Fruit fly (Drosophila melanogaster) whole organism, embryonic: Measurements from ENCODE around the gene H.

Source experiments
- ATbp ChIP-seq: fragments of 200-800 bp; sonication (Bioruptor generic); optimal IDR thresholded peaks from 2 replicates; lab custom pipeline; 2017; ENCODE audit warnings: missing biosample characterization, mild to moderate bottlenecking, missing genetic modification characterization, missing genetic modification reagents
- Awh ChIP-seq: fragments of 200-800 bp; sonication (Bioruptor generic); IDR thresholded peaks from 2 replicates; pipeline ENCODE4, ENCODE4 v1.3.6; 2022; ENCODE audit warnings: missing biosample characterization, missing genetic modification characterization
- C15 ChIP-seq: fragments of 200-800 bp; sonication (Bioruptor generic); IDR thresholded peaks from 3 replicates; pipeline ENCODE4 v1.3.6; 2022; ENCODE audit warnings: missing biosample characterization, missing genetic modification characterization
- CG10274 ChIP-seq: fragments of 200-800 bp; sonication (Bioruptor generic); optimal IDR thresholded peaks from 3 replicates; lab custom pipeline; 2017; ENCODE audit warnings: missing biosample characterization, mild to moderate bottlenecking, missing genetic modification characterization
- CG10462 ChIP-seq: fragments of 200-800 bp; sonication (Bioruptor generic); optimal IDR thresholded peaks from 2 replicates; lab custom pipeline; 2016; ENCODE audit warnings: missing biosample characterization, missing genetic modification characterization
- CG11093 ChIP-seq: fragments of 200-800 bp; sonication (Bioruptor generic); IDR thresholded peaks from 3 replicates; pipeline ENCODE4 v1.3.6; 2022; ENCODE audit warnings: missing biosample characterization, missing genetic modification characterization
- CG13296 ChIP-seq: fragments of 200-800 bp; sonication (Bioruptor generic); optimal IDR thresholded peaks from 3 replicates; lab custom pipeline; 2018; ENCODE audit warnings: missing biosample characterization, mild to moderate bottlenecking, missing genetic modification characterization
- CG14014 ChIP-seq: fragments of 200-800 bp; sonication (Bioruptor generic); IDR thresholded peaks from 2 replicates; pipeline ENCODE4 v1.3.6; 2022; ENCODE audit warnings: missing biosample characterization, missing genetic modification characterization
- CG15514 ChIP-seq: fragments of 200-800 bp; sonication (Bioruptor generic); optimal IDR thresholded peaks from 3 replicates; lab custom pipeline; 2017; ENCODE audit warnings: missing biosample characterization, missing genetic modification characterization, mild to moderate bottlenecking, moderate library complexity, missing genetic modification reagents
- CG17359 ChIP-seq: fragments of 200-800 bp; sonication (Bioruptor generic); optimal IDR thresholded peaks from 3 replicates; lab custom pipeline; 2018; ENCODE audit warnings: missing biosample characterization, mild to moderate bottlenecking, missing genetic modification characterization, moderate library complexity
- CG17912 ChIP-seq: fragments of 200-800 bp; sonication (Bioruptor generic); optimal IDR thresholded peaks from 2 replicates; lab custom pipeline; 2018; ENCODE audit warnings: missing biosample characterization, mild to moderate bottlenecking, missing genetic modification characterization
- CG18476 ChIP-seq: fragments of 200-800 bp; sonication (Bioruptor generic); optimal IDR thresholded peaks from 2 replicates; lab custom pipeline; 2016; ENCODE audit warnings: missing biosample characterization, mild to moderate bottlenecking, missing genetic modification characterization
- CG2116 ChIP-seq: fragments of 200-800 bp; sonication (Bioruptor generic); optimal IDR thresholded peaks from 3 replicates; lab custom pipeline; 2018; ENCODE audit warnings: missing biosample characterization, mild to moderate bottlenecking, missing genetic modification characterization
- CG31441 ChIP-seq: fragments of 200-800 bp; sonication (Bioruptor generic); IDR thresholded peaks from 2 replicates; pipeline ENCODE4 v1.3.6; 2022; ENCODE audit warnings: missing biosample characterization, missing genetic modification characterization
- CG3838 ChIP-seq: fragments of 200-800 bp; sonication (Bioruptor generic); optimal IDR thresholded peaks from 3 replicates; lab custom pipeline; 2016; ENCODE audit warnings: missing biosample characterization, missing genetic modification characterization
- CG3847 ChIP-seq: fragments of 200-800 bp; sonication (Bioruptor generic); IDR thresholded peaks from 2 replicates; pipeline ENCODE4 v1.3.6; 2022; ENCODE audit warnings: missing biosample characterization, missing genetic modification characterization
- CG4617 ChIP-seq: fragments of 200-800 bp; sonication (Bioruptor generic); optimal IDR thresholded peaks from 3 replicates; lab custom pipeline; 2016; ENCODE audit warnings: missing biosample characterization, missing genetic modification characterization, borderline replicate concordance
- CG6175 ChIP-seq: fragments of 200-800 bp; sonication (Bioruptor generic); IDR thresholded peaks from 3 replicates; pipeline ENCODE4 v1.3.6; 2022; ENCODE audit warnings: missing biosample characterization, missing genetic modification characterization
- CG6791 ChIP-seq: fragments of 200-800 bp; sonication (Bioruptor generic); IDR thresholded peaks from 3 replicates; pipeline ENCODE4 v1.3.6; 2022; ENCODE audit warnings: missing biosample characterization, missing genetic modification characterization; ENCODE audit not compliant: partially characterized antibody
- CG9817 ChIP-seq: fragments of 200-800 bp; sonication (Bioruptor generic); optimal IDR thresholded peaks from 2 replicates; lab custom pipeline; 2018; ENCODE audit warnings: missing biosample characterization, mild to moderate bottlenecking, missing genetic modification characterization, moderate library complexity
- CkIIα-i1 ChIP-seq: fragments of 200-800 bp; sonication (Bioruptor generic); IDR thresholded peaks from 2 replicates; pipeline ENCODE4 v1.3.6; 2022; ENCODE audit warnings: missing biosample characterization, missing genetic modification characterization
- Deaf1 ChIP-seq: fragments of 200-800 bp; optimal IDR thresholded peaks from 3 replicates; lab custom pipeline; 2019; ENCODE audit warnings: missing biosample characterization, mild to moderate bottlenecking, missing genetic modification characterization, moderate library complexity
- Doc2 ChIP-seq: fragments of 200-800 bp; sonication (Bioruptor generic); IDR thresholded peaks from 2 replicates; pipeline ENCODE4 v1.3.6; 2022; ENCODE audit warnings: missing biosample characterization, missing genetic modification characterization
- E2f1 ChIP-seq: fragments of 200-800 bp; sonication (Bioruptor generic); IDR thresholded peaks from 2 replicates; pipeline ENCODE4 v1.3.6; 2022; ENCODE audit warnings: missing biosample characterization, missing genetic modification characterization
- HLH4C ChIP-seq: fragments of 200-800 bp; sonication (Bioruptor generic); IDR thresholded peaks from 3 replicates; pipeline ENCODE4 v1.3.6; 2022; ENCODE audit warnings: missing biosample characterization, missing genetic modification characterization; ENCODE audit not compliant: partially characterized antibody
- Hmr ChIP-seq: fragments of 200-800 bp; sonication (Bioruptor generic); optimal IDR thresholded peaks from 3 replicates; lab custom pipeline; 2017; ENCODE audit warnings: mild to moderate bottlenecking, missing biosample characterization, missing genetic modification reagents, missing genetic modification characterization
- Nf-YB ChIP-seq: fragments of 200-800 bp; sonication (Bioruptor generic); optimal IDR thresholded peaks from 3 replicates; lab custom pipeline; 2019; ENCODE audit warnings: missing biosample characterization, mild to moderate bottlenecking, missing genetic modification characterization, moderate library complexity
- Xbp1 ChIP-seq: fragments of 200-800 bp; sonication (Bioruptor generic); optimal IDR thresholded peaks from 3 replicates; lab custom pipeline; 2016; ENCODE audit warnings: missing biosample characterization, mild to moderate bottlenecking, missing genetic modification characterization
- amos ChIP-seq: fragments of 200-800 bp; sonication (Bioruptor generic); IDR thresholded peaks from 2 replicates; pipeline ENCODE4 v1.3.6; 2022; ENCODE audit warnings: missing biosample characterization, missing genetic modification characterization; ENCODE audit not compliant: partially characterized antibody
- bigmax ChIP-seq: fragments of 200-800 bp; sonication (Bioruptor generic); optimal IDR thresholded peaks from 2 replicates; lab custom pipeline; 2018; ENCODE audit warnings: missing biosample characterization, mild to moderate bottlenecking, missing genetic modification characterization
- cad ChIP-seq: fragments of >200 bp; optimal IDR thresholded peaks from 2 replicates; lab custom pipeline; 2017; ENCODE audit warnings: missing biosample characterization, missing genetic modification characterization
- crp ChIP-seq, 2 experiments: fragments of 200-800 bp; sonication (Bioruptor generic); optimal IDR thresholded peaks; 2 replicates in 1 of 2; 3 replicates in 1 of 2; lab custom pipeline; 2017; ENCODE audit warnings: missing biosample characterization in 2 of 2, missing genetic modification characterization in 2 of 2, mild to moderate bottlenecking in 1 of 2, moderate library complexity in 1 of 2
- fd3F ChIP-seq: fragments of 200-800 bp; sonication (Bioruptor generic); optimal IDR thresholded peaks from 2 replicates; lab custom pipeline; 2018; ENCODE audit warnings: missing biosample characterization, mild to moderate bottlenecking, missing genetic modification characterization, moderate library complexity
- grau ChIP-seq: fragments of 200-800 bp; optimal IDR thresholded peaks from 3 replicates; lab custom pipeline; 2019; ENCODE audit warnings: missing biosample characterization, mild to moderate bottlenecking, missing genetic modification characterization, moderate library complexity
- hkb ChIP-seq, 2 experiments: fragments of 200-800 bp in 1 of 2; fragments of >200 bp in 1 of 2; sonication (Bioruptor generic) in 1 of 2; IDR thresholded peaks in 1 of 2; optimal IDR thresholded peaks in 1 of 2; 2 replicates each; pipeline versions ENCODE4 v1.3.6 to Lab custom; 2017 to 2022; ENCODE audit warnings: missing biosample characterization in 1 of 2, missing genetic modification characterization in 1 of 2
- insv ChIP-seq, 2 experiments: fragments of 200-800 bp; sonication (Bioruptor generic); optimal IDR thresholded peaks; 3 replicates each; lab custom pipeline; 2016 to 2018; ENCODE audit warnings: missing biosample characterization in 2 of 2, missing genetic modification characterization in 2 of 2
- lilli ChIP-seq: fragments of 200-800 bp; sonication (Bioruptor generic); optimal IDR thresholded peaks from 3 replicates; lab custom pipeline; 2016; ENCODE audit warnings: missing biosample characterization, missing genetic modification characterization
- lov ChIP-seq, 2 experiments: fragments of 200-800 bp in 1 of 2; fragments of >200 bp in 1 of 2; sonication (Bioruptor generic) in 1 of 2; IDR thresholded peaks in 1 of 2; optimal IDR thresholded peaks in 1 of 2; 2 replicates in 1 of 2; 3 replicates in 1 of 2; pipeline versions ENCODE4 v1.3.6 to Lab custom; 2017 to 2022; ENCODE audit warnings: missing biosample characterization in 1 of 2, missing genetic modification characterization in 1 of 2
- nom ChIP-seq: fragments of 200-800 bp; sonication (Bioruptor generic); optimal IDR thresholded peaks from 2 replicates; lab custom pipeline; 2017; ENCODE audit warnings: missing biosample characterization, missing genetic modification characterization, mild to moderate bottlenecking, moderate library complexity, missing genetic modification reagents
- p53 ChIP-seq: fragments of 200-800 bp; sonication (Bioruptor generic); optimal IDR thresholded peaks from 2 replicates; lab custom pipeline; 2016; ENCODE audit warnings: missing biosample characterization, missing genetic modification characterization
- pb ChIP-seq: fragments of 200-800 bp; sonication (Bioruptor generic); optimal IDR thresholded peaks from 3 replicates; lab custom pipeline; 2016; ENCODE audit warnings: missing biosample characterization, missing genetic modification characterization
- peb ChIP-seq: fragments of 200-800 bp; sonication (Bioruptor generic); IDR thresholded peaks from 2 replicates; pipeline ENCODE4 v1.3.6; 2022; ENCODE audit warnings: missing biosample characterization, missing genetic modification characterization
- ro ChIP-seq: fragments of 200-800 bp; sonication (Bioruptor generic); IDR thresholded peaks from 2 replicates; pipeline ENCODE4 v1.3.6; 2022; ENCODE audit warnings: missing biosample characterization, missing genetic modification characterization
- seq ChIP-seq: fragments of 200-800 bp; sonication (Bioruptor generic); IDR thresholded peaks from 2 replicates; pipeline ENCODE4 v1.3.6; 2022; ENCODE audit warnings: missing biosample characterization, missing genetic modification characterization
- sob ChIP-seq: fragments of 200-800 bp; sonication (Bioruptor generic); IDR thresholded peaks from 2 replicates; pipeline ENCODE4 v1.3.6; 2022; ENCODE audit warnings: missing biosample characterization, missing genetic modification characterization
- trem ChIP-seq: fragments of 200-800 bp; optimal IDR thresholded peaks from 3 replicates; lab custom pipeline; 2019; ENCODE audit warnings: missing biosample characterization, mild to moderate bottlenecking, missing genetic modification characterization, moderate library complexity
- vfl ChIP-seq: fragments of 200-800 bp; sonication (Bioruptor generic); optimal IDR thresholded peaks from 2 replicates; lab custom pipeline; 2016; ENCODE audit warnings: missing biosample characterization, missing genetic modification characterization

Gene H

dm6 chr3R:20587630-20588479, 33.9 kb upstream of the H start, which contains the start of gene Septin2 (continued):
- TF ChIP-seq CG10274 (GFP tag; lab: Kevin White, UChicago), result peak; percentile 33
- peak; percentile 85 for TF ChIP-seq CG17359 (tag; lab: Kevin White, UChicago)
- peak; percentile 78 for TF ChIP-seq CG13296 (GFP tag; lab: Kevin White, UChicago)
- peak; percentile 79 for TF ChIP-seq Xbp1
- TF ChIP-seq grau (tag; lab: Kevin White, UChicago), result peak; percentile 83
- TF ChIP-seq CG31441 (GFP tag; lab: Robert Waterston, UW), result peak; percentile 72
- TF ChIP-seq HLH4C (GFP tag; lab: Robert Waterston, UW), result no peak
- peak; percentile 51; the same call in 1 of the 2 replicates for TF ChIP-seq Awh (GFP tag; lab: Robert Waterston, UW)
- TF ChIP-seq amos (GFP tag; lab: Robert Waterston, UW), result no peak; the same call in 1 of the 2 replicates
- TF ChIP-seq CG14014, result peak; percentile 38; the same call in 1 of the 2 replicates
- TF ChIP-seq trem (tag; lab: Kevin White, UChicago), result peak; percentile 49
- TF ChIP-seq E2f1, result peak; percentile 52
- peak; percentile 68 for TF ChIP-seq Nf-YB (GFP tag; lab: Kevin White, UChicago)
- peak; percentile 31; the same call in 1 of the 3 replicates for TF ChIP-seq CG11093 (GFP tag; lab: Robert Waterston, UW)
- no peak for TF ChIP-seq Doc2 (GFP tag; lab: Robert Waterston, UW)
- TF ChIP-seq CG17912, result no peak
- peak; percentile 44 for TF ChIP-seq CG2116
- peak; percentile 47 for TF ChIP-seq Deaf1 (tag; lab: Kevin White, UChicago)
- no peak for TF ChIP-seq crp (GFP tag; optimal IDR thresholded peaks at IDR 0.05; lab: Kevin White, UChicago)
- TF ChIP-seq bigmax (GFP tag; lab: Kevin White, UChicago), result no peak
- 0 out of 2 replicates have a peak, but pooled peaks have one; percentile 15 for TF ChIP-seq peb (GFP tag; lab: Robert Waterston, UW)
- no peak for TF ChIP-seq CG6175 (GFP tag; lab: Robert Waterston, UW)
- TF ChIP-seq CG3838 (GFP tag; lab: Kevin White, UChicago), result peak; percentile 70
- TF ChIP-seq pb (GFP tag; lab: Kevin White, UChicago), result no peak
- TF ChIP-seq CG15514 (GFP tag; lab: Kevin White, UChicago), result peak; percentile 49
- no peak for TF ChIP-seq vfl (GFP tag; lab: Kevin White, UChicago)
- no peak for TF ChIP-seq hkb (optimal IDR thresholded peaks at IDR 0.05; lab: Kevin White, UChicago)
- TF ChIP-seq hkb (GFP tag; IDR thresholded peaks at IDR 0.05; lab: Robert Waterston, UW), result peak; percentile 82
- no peak for TF ChIP-seq cad
- TF ChIP-seq CG9817 (tag; lab: Kevin White, UChicago), result peak; percentile 34
- TF ChIP-seq lov (optimal IDR thresholded peaks at IDR 0.05; lab: Kevin White, UChicago), result no peak
- TF ChIP-seq lov (GFP tag; IDR thresholded peaks at IDR 0.05; lab: Robert Waterston, UW), result 0 out of 3 replicates have a peak, but pooled peaks have one; percentile 21
- peak; percentile 78 for TF ChIP-seq CG10462 (GFP tag; lab: Kevin White, UChicago)
- TF ChIP-seq CkIIα-i1 (GFP tag; lab: Robert Waterston, UW), result 0 out of 2 replicates have a peak, but pooled peaks have one; percentile 11
- TF ChIP-seq C15 (GFP tag; lab: Robert Waterston, UW), result no peak
- TF ChIP-seq fd3F (GFP tag; lab: Kevin White, UChicago), result peak; percentile 54
- peak; percentile 83 for TF ChIP-seq nom (GFP tag; lab: Kevin White, UChicago)
- no peak for TF ChIP-seq ro (GFP tag; lab: Robert Waterston, UW)
- TF ChIP-seq lilli (GFP tag; lab: Kevin White, UChicago), result peak; percentile 66
- peak; percentile 62 for TF ChIP-seq seq (GFP tag; lab: Robert Waterston, UW)
- no peak for TF ChIP-seq CG6791 (GFP tag; lab: Robert Waterston, UW)
- no peak for TF ChIP-seq sob (GFP tag; lab: Robert Waterston, UW)
- peak; percentile 81 for TF ChIP-seq CG18476 (GFP tag; lab: Kevin White, UChicago)
- TF ChIP-seq p53 (GFP tag; lab: Kevin White, UChicago), result no peak
- TF ChIP-seq CG4617 (GFP tag; lab: Kevin White, UChicago), result no peak
- TF ChIP-seq CG3847, result no peak
- TF ChIP-seq Hmr (GFP tag; lab: Kevin White, UChicago), result peak; percentile 68
- TF ChIP-seq ATbp (GFP tag; lab: Kevin White, UChicago), result peak; percentile 86
- peak in 1 of 2 experiments; percentile 21 for TF ChIP-seq insv (GFP tag; optimal IDR thresholded peaks at IDR 0.05; lab: Kevin White, UChicago)
